Fruit fly (Drosophila melanogaster) Kc167 (cell line): ENCODE measurements around the gene CG5958.

Source experiments
- Myc ChIP-seq: fragments of >200 bp; optimal IDR thresholded peaks from 2 replicates; lab custom pipeline; 2017; ENCODE audit warnings: missing external identifiers
- h ChIP-seq: fragments of >200 bp; optimal IDR thresholded peaks from 3 replicates; lab custom pipeline; 2018; ENCODE audit warnings: missing external identifiers
- psq ChIP-seq: fragments of >200 bp; optimal IDR thresholded peaks from 2 replicates; lab custom pipeline; 2017; ENCODE audit warnings: missing external identifiers
- ttk ChIP-seq: sonication (Bioruptor generic); optimal IDR thresholded peaks from 2 replicates; lab custom pipeline; 2017; ENCODE audit warnings: missing external identifiers

DNA sequence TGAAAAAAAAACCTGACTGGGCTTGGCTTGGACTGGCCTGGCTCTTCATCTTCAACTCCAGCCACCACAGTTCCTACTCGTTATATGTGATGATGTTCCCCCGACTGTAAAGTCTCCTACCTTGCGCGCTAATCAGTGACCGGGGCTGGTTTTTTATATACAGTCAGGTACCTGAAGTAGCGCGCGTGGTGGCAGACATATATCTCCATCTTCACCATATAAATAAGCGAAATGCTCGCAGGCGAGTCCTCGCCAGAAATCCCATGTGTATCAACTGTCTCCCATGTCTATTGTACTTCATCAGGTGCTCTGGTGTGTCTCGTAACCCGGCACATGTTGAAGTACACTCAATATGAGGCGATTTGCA is 7.6 kb downstream of the CG5958 start:
- TF ChIP-seq ttk (lab: Kevin White, UChicago) (no peak), Myc (lab: Kevin White, UChicago) (no peak), h (no peak), psq (lab: Kevin White, UChicago) (no peak)
